Fruit fly (Drosophila melanogaster) whole organism, prepupa: ENCODE results near the gene Strip.
A peak's percentile ranks its signal among the peaks of the same experiment; 100 is the strongest.

Experiments
- Blimp-1 ChIP-seq: fragments of 200-800 bp; sonication (Bioruptor generic); optimal IDR thresholded peaks from 3 replicates; lab custom pipeline; 2017; ENCODE audit warnings: missing biosample characterization, missing genetic modification characterization, mild to moderate bottlenecking, moderate library complexity, missing genetic modification reagents
- CG10631 ChIP-seq: fragments of 200-800 bp; sonication (Bioruptor generic); optimal IDR thresholded peaks from 2 replicates; lab custom pipeline; 2016; ENCODE audit warnings: missing biosample characterization, missing genetic modification characterization
- CG10669 ChIP-seq: fragments of 200-800 bp; sonication (Bioruptor generic); optimal IDR thresholded peaks from 3 replicates; lab custom pipeline; 2018; ENCODE audit warnings: missing biosample characterization, mild to moderate bottlenecking, missing genetic modification characterization, moderate library complexity
- CG11762 ChIP-seq: fragments of 200-800 bp; sonication (Bioruptor generic); optimal IDR thresholded peaks from 3 replicates; lab custom pipeline; 2016; ENCODE audit warnings: missing biosample characterization, missing genetic modification characterization; ENCODE audit not compliant: insufficient read depth
- CG11902 ChIP-seq: fragments of 200-800 bp; sonication (Bioruptor generic); optimal IDR thresholded peaks from 3 replicates; lab custom pipeline; 2016; ENCODE audit warnings: missing biosample characterization, missing genetic modification characterization
- CG1621 ChIP-seq: fragments of 200-800 bp; sonication (Bioruptor generic); optimal IDR thresholded peaks from 3 replicates; lab custom pipeline; 2018; ENCODE audit warnings: missing biosample characterization, mild to moderate bottlenecking, missing genetic modification characterization
- CG16779 ChIP-seq: fragments of 200-800 bp; sonication (Bioruptor generic); optimal IDR thresholded peaks from 3 replicates; lab custom pipeline; 2017; ENCODE audit warnings: missing biosample characterization, mild to moderate bottlenecking, missing genetic modification characterization
- CG3032 ChIP-seq: fragments of 200-800 bp; optimal IDR thresholded peaks from 2 replicates; lab custom pipeline; 2019; ENCODE audit warnings: missing biosample characterization, mild to moderate bottlenecking, missing genetic modification characterization, moderate library complexity
- CG31627 ChIP-seq: fragments of 200-800 bp; sonication (Bioruptor generic); optimal IDR thresholded peaks from 3 replicates; lab custom pipeline; 2016; ENCODE audit warnings: missing biosample characterization, missing genetic modification characterization
- CG34406 ChIP-seq: fragments of 200-800 bp; sonication (Bioruptor generic); optimal IDR thresholded peaks from 3 replicates; lab custom pipeline; 2016; ENCODE audit warnings: missing biosample characterization, missing genetic modification characterization
- CG3919 ChIP-seq: fragments of 200-800 bp; sonication (Bioruptor generic); optimal IDR thresholded peaks from 3 replicates; lab custom pipeline; 2016; ENCODE audit warnings: missing biosample characterization, missing genetic modification characterization
- CG4318 ChIP-seq: fragments of 200-800 bp; sonication (Bioruptor generic); optimal IDR thresholded peaks from 3 replicates; lab custom pipeline; 2017; ENCODE audit warnings: missing biosample characterization, mild to moderate bottlenecking, missing genetic modification characterization
- CG6163 ChIP-seq: fragments of 200-800 bp; sonication (Bioruptor generic); IDR thresholded peaks from 3 replicates; pipeline ENCODE4 v1.3.6; 2022; ENCODE audit warnings: missing biosample characterization, missing genetic modification characterization
- CG6276 ChIP-seq: fragments of 200-800 bp; sonication (Bioruptor generic); optimal IDR thresholded peaks from 2 replicates; lab custom pipeline; 2017; ENCODE audit warnings: missing biosample characterization, mild to moderate bottlenecking, missing genetic modification characterization
- CG6808 ChIP-seq: fragments of 200-800 bp; sonication (Bioruptor generic); optimal IDR thresholded peaks from 3 replicates; lab custom pipeline; 2017; ENCODE audit warnings: missing biosample characterization, missing genetic modification characterization, mild to moderate bottlenecking, moderate library complexity, missing genetic modification reagents
- CG6854 ChIP-seq: fragments of 200-800 bp; sonication (Bioruptor generic); optimal IDR thresholded peaks from 2 replicates; lab custom pipeline; 2017; ENCODE audit warnings: missing biosample characterization, mild to moderate bottlenecking, missing genetic modification characterization
- CG7368 ChIP-seq: fragments of 200-800 bp; sonication (Bioruptor generic); optimal IDR thresholded peaks from 3 replicates; lab custom pipeline; 2016; ENCODE audit warnings: missing biosample characterization, missing genetic modification characterization
- CG8319 ChIP-seq: fragments of 200-800 bp; sonication (Bioruptor generic); optimal IDR thresholded peaks from 3 replicates; lab custom pipeline; 2016; ENCODE audit warnings: missing biosample characterization, missing genetic modification characterization
- CG8632 ChIP-seq: fragments of 200-800 bp; sonication (Bioruptor generic); optimal IDR thresholded peaks from 3 replicates; lab custom pipeline; 2016; ENCODE audit warnings: missing biosample characterization, missing genetic modification characterization
- CG9139 ChIP-seq: fragments of 200-800 bp; sonication (Bioruptor generic); optimal IDR thresholded peaks from 3 replicates; lab custom pipeline; 2017; ENCODE audit warnings: missing biosample characterization, mild to moderate bottlenecking, missing genetic modification characterization
- Eip75B ChIP-seq: fragments of 200-800 bp; sonication (Bioruptor generic); optimal IDR thresholded peaks from 3 replicates; lab custom pipeline; 2016; ENCODE audit warnings: missing biosample characterization, missing genetic modification characterization
- Eip93F ChIP-seq: fragments of 200-800 bp; sonication (Bioruptor generic); optimal IDR thresholded peaks from 2 replicates; lab custom pipeline; 2016; ENCODE audit warnings: missing biosample characterization, mild to moderate bottlenecking, missing genetic modification characterization
- Ets21C ChIP-seq: fragments of 200-800 bp; sonication (Bioruptor generic); optimal IDR thresholded peaks from 3 replicates; lab custom pipeline; 2016; ENCODE audit warnings: missing biosample characterization, missing genetic modification characterization
- Ets96B ChIP-seq: fragments of 200-800 bp; optimal IDR thresholded peaks from 2 replicates; lab custom pipeline; 2019; ENCODE audit warnings: missing biosample characterization, mild to moderate bottlenecking, missing genetic modification characterization, moderate library complexity
- Gug ChIP-seq: fragments of 200-800 bp; sonication (Bioruptor generic); IDR thresholded peaks from 2 replicates; pipeline ENCODE4 v1.3.6; 2022; ENCODE audit warnings: missing biosample characterization, missing genetic modification characterization
- Hr38 ChIP-seq: sonication (Bioruptor generic); optimal IDR thresholded peaks from 2 replicates; lab custom pipeline; 2016; ENCODE audit warnings: missing biosample characterization, missing genetic modification characterization
- Hr4 ChIP-seq: fragments of 200-800 bp; sonication (Bioruptor generic); optimal IDR thresholded peaks from 3 replicates; lab custom pipeline; 2016; ENCODE audit warnings: missing biosample characterization, missing genetic modification characterization
- Met ChIP-seq: fragments of 200-800 bp; sonication (Bioruptor generic); optimal IDR thresholded peaks from 3 replicates; lab custom pipeline; 2016; ENCODE audit warnings: missing biosample characterization, missing genetic modification characterization
- Smox ChIP-seq: fragments of 200-800 bp; sonication (Bioruptor generic); optimal IDR thresholded peaks from 3 replicates; lab custom pipeline; 2016; ENCODE audit warnings: missing biosample characterization, missing genetic modification characterization
- Sox102F ChIP-seq: fragments of 200-800 bp; sonication (Bioruptor generic); optimal IDR thresholded peaks from 2 replicates; lab custom pipeline; 2016; ENCODE audit warnings: missing biosample characterization, mild to moderate bottlenecking, missing genetic modification characterization
- Sox14 ChIP-seq: fragments of 200-800 bp; sonication (Bioruptor generic); optimal IDR thresholded peaks from 3 replicates; lab custom pipeline; 2016; ENCODE audit warnings: missing biosample characterization, missing genetic modification characterization
- acj6 ChIP-seq: fragments of 200-800 bp; sonication (Bioruptor generic); optimal IDR thresholded peaks from 3 replicates; lab custom pipeline; 2016; ENCODE audit warnings: missing biosample characterization, missing genetic modification characterization
- cyc ChIP-seq: fragments of 200-800 bp; sonication (Bioruptor generic); optimal IDR thresholded peaks from 3 replicates; lab custom pipeline; 2016; ENCODE audit warnings: missing biosample characterization, missing genetic modification characterization
- dac ChIP-seq: fragments of 200-800 bp; sonication (Bioruptor generic); optimal IDR thresholded peaks from 2 replicates; lab custom pipeline; 2017; ENCODE audit warnings: missing biosample characterization, mild to moderate bottlenecking, missing genetic modification characterization
- dsx ChIP-seq: fragments of 200-800 bp; optimal IDR thresholded peaks from 3 replicates; lab custom pipeline; 2019; ENCODE audit warnings: missing biosample characterization, mild to moderate bottlenecking, missing genetic modification characterization, moderate library complexity; ENCODE audit not compliant: poor library complexity, severe bottlenecking
- esn ChIP-seq: fragments of 200-800 bp; sonication (Bioruptor generic); optimal IDR thresholded peaks from 2 replicates; lab custom pipeline; 2016; ENCODE audit warnings: missing biosample characterization, mild to moderate bottlenecking, missing genetic modification characterization, moderate library complexity
- fd59A ChIP-seq: fragments of 200-800 bp; sonication (Bioruptor generic); optimal IDR thresholded peaks from 2 replicates; lab custom pipeline; 2017; ENCODE audit warnings: missing biosample characterization, mild to moderate bottlenecking, missing genetic modification characterization, missing genetic modification reagents
- fd85E ChIP-seq: fragments of 200-800 bp; sonication (Bioruptor generic); optimal IDR thresholded peaks from 3 replicates; lab custom pipeline; 2016; ENCODE audit warnings: missing biosample characterization, missing genetic modification characterization
- fkh ChIP-seq: fragments of 200-800 bp; sonication (Bioruptor generic); optimal IDR thresholded peaks from 3 replicates; lab custom pipeline; 2017; ENCODE audit warnings: missing biosample characterization, mild to moderate bottlenecking, missing genetic modification characterization, moderate library complexity
- lz ChIP-seq: fragments of 200-800 bp; sonication (Bioruptor generic); optimal IDR thresholded peaks from 3 replicates; lab custom pipeline; 2016; ENCODE audit warnings: missing biosample characterization, missing genetic modification characterization
- net ChIP-seq: fragments of 200-800 bp; sonication (Bioruptor generic); optimal IDR thresholded peaks from 3 replicates; lab custom pipeline; 2016; ENCODE audit warnings: missing biosample characterization, missing genetic modification characterization
- salr ChIP-seq, 2 experiments: fragments of 200-800 bp; sonication (Bioruptor generic); optimal IDR thresholded peaks; 3 replicates each; lab custom pipeline; 2016 to 2018; ENCODE audit warnings: missing biosample characterization in 2 of 2, missing genetic modification characterization in 2 of 2, mild to moderate bottlenecking in 1 of 2
- spab ChIP-seq: fragments of 200-800 bp; sonication (Bioruptor generic); optimal IDR thresholded peaks from 2 replicates; lab custom pipeline; 2017; ENCODE audit warnings: missing biosample characterization, mild to moderate bottlenecking, missing genetic modification characterization, missing genetic modification reagents
- ss ChIP-seq, 2 experiments: fragments of 200-800 bp; sonication (Bioruptor generic); optimal IDR thresholded peaks; 2 replicates in 1 of 2; 3 replicates in 1 of 2; lab custom pipeline; 2017 to 2018; ENCODE audit warnings: mild to moderate bottlenecking in 2 of 2, missing biosample characterization in 2 of 2, missing genetic modification characterization in 2 of 2, moderate library complexity in 1 of 2
- svp ChIP-seq: fragments of 200-800 bp; sonication (Bioruptor generic); peaks from one replicate; lab custom pipeline; 2016; ENCODE audit warnings: missing biosample characterization, missing genetic modification characterization
- topi ChIP-seq: fragments of 200-800 bp; sonication (Bioruptor generic); optimal IDR thresholded peaks from 3 replicates; lab custom pipeline; 2016; ENCODE audit warnings: missing biosample characterization, missing genetic modification characterization
- vri ChIP-seq: fragments of 200-800 bp; sonication (Bioruptor generic); optimal IDR thresholded peaks from 3 replicates; lab custom pipeline; 2016; ENCODE audit warnings: missing biosample characterization, mild to moderate bottlenecking, missing genetic modification characterization

Gene Strip

dm6 chr3L:3328771-3329170, at the start of gene Strip:
TSS of gene Strip (minus strand) at chr3L:3328871.
- TF ChIP-seq Sox102F (no peak), CG31627 (GFP tag; lab: Kevin White, UChicago) (no peak), spab (GFP tag; lab: Kevin White, UChicago) (no peak), CG3032 (tag; lab: Kevin White, UChicago) (no peak), CG6163 (no peak), ss (GFP tag; optimal IDR thresholded peaks at IDR 0.05; lab: Kevin White, UChicago) (no peak), CG6808 (GFP tag; lab: Kevin White, UChicago) (no peak), Blimp-1 (GFP tag; lab: Kevin White, UChicago) (no peak), Ets21C (GFP tag; lab: Kevin White, UChicago) (no peak), CG8319 (GFP tag; lab: Kevin White, UChicago) (no peak), vri (GFP tag; lab: Kevin White, UChicago) (no peak), Ets96B (tag; lab: Kevin White, UChicago) (no peak), dac (GFP tag; lab: Kevin White, UChicago) (no peak), svp (GFP tag; lab: Kevin White, UChicago) (no peak), CG9139 (GFP tag; lab: Kevin White, UChicago) (no peak), topi (GFP tag; lab: Kevin White, UChicago) (no peak), fd85E (no peak), CG34406 (GFP tag; lab: Kevin White, UChicago) (no peak)

- peak; percentile 43 for TF ChIP-seq Ets21C (GFP tag; lab: Kevin White, UChicago)
- no peak for TF ChIP-seq Sox102F
- peak; percentile 82 for TF ChIP-seq CG6854
- peak; percentile 60 for TF ChIP-seq Sox14 (GFP tag; lab: Kevin White, UChicago)
- TF ChIP-seq Hr38 (GFP tag; lab: Kevin White, UChicago), result no peak
- peak; percentile 55 for TF ChIP-seq CG7368 (GFP tag; lab: Kevin White, UChicago)
- TF ChIP-seq CG1621 (tag; lab: Kevin White, UChicago), result peak; percentile 31
- peak; percentile 74 for TF ChIP-seq cyc
- TF ChIP-seq Eip75B (GFP tag; lab: Kevin White, UChicago), result peak; percentile 65
- no peak for TF ChIP-seq CG4318 (GFP tag; lab: Kevin White, UChicago)
- peak; percentile 63 for TF ChIP-seq Blimp-1 (GFP tag; lab: Kevin White, UChicago)
- TF ChIP-seq dsx (GFP tag; lab: Kevin White, UChicago), result peak; percentile 70
- TF ChIP-seq Gug (GFP tag; lab: Robert Waterston, UW), result peak; percentile 53
- no peak for TF ChIP-seq CG6808 (GFP tag; lab: Kevin White, UChicago)
- no peak for TF ChIP-seq CG9139 (GFP tag; lab: Kevin White, UChicago)
- peak; percentile 67 for TF ChIP-seq CG8319 (GFP tag; lab: Kevin White, UChicago)
- peak; percentile 33 for TF ChIP-seq Eip93F
- TF ChIP-seq net (GFP tag; lab: Kevin White, UChicago), result peak; percentile 73
- TF ChIP-seq dac (GFP tag; lab: Kevin White, UChicago), result no peak
- peak in 1 of 2 experiments; percentile 67 for TF ChIP-seq ss (GFP tag; optimal IDR thresholded peaks at IDR 0.05; lab: Kevin White, UChicago)
- TF ChIP-seq Smox (GFP tag; lab: Kevin White, UChicago), result peak; percentile 85
- TF ChIP-seq topi (GFP tag; lab: Kevin White, UChicago), result peak; percentile 86
- TF ChIP-seq CG11762, result peak; percentile 51
- TF ChIP-seq CG16779, result no peak
- TF ChIP-seq Met (GFP tag; lab: Kevin White, UChicago), result peak; percentile 85
- TF ChIP-seq Hr4 (GFP tag; lab: Kevin White, UChicago), result no peak
- TF ChIP-seq spab (GFP tag; lab: Kevin White, UChicago), result no peak
- TF ChIP-seq CG31627 (GFP tag; lab: Kevin White, UChicago), result peak; percentile 80
- no peak for TF ChIP-seq CG6276 (GFP tag; lab: Kevin White, UChicago)
- TF ChIP-seq CG11902 (GFP tag; lab: Kevin White, UChicago), result peak; percentile 51
- TF ChIP-seq CG10631 (GFP tag; lab: Kevin White, UChicago), result no peak
- TF ChIP-seq esn (GFP tag; lab: Kevin White, UChicago), result peak; percentile 85
- peak; percentile 78 for TF ChIP-seq CG34406 (GFP tag; lab: Kevin White, UChicago)
- peak; percentile 72 for TF ChIP-seq acj6 (GFP tag; lab: Kevin White, UChicago)
- TF ChIP-seq CG10669 (GFP tag; lab: Kevin White, UChicago), result no peak
- peak; percentile 3 for TF ChIP-seq fd85E
- peak; percentile 68 for TF ChIP-seq CG3919 (GFP tag; lab: Kevin White, UChicago)
- TF ChIP-seq Ets96B (tag; lab: Kevin White, UChicago), result peak; percentile 68
- peak in 1 of 2 experiments; percentile 5 for TF ChIP-seq salr (GFP tag; optimal IDR thresholded peaks at IDR 0.05; lab: Kevin White, UChicago)
- TF ChIP-seq fkh (GFP tag; lab: Kevin White, UChicago), result peak; percentile 8
- TF ChIP-seq CG8632 (GFP tag; lab: Kevin White, UChicago), result peak; percentile 79
- TF ChIP-seq fd59A (GFP tag; lab: Kevin White, UChicago), result peak; percentile 30
- TF ChIP-seq lz (GFP tag; lab: Kevin White, UChicago), result peak; percentile 81
- TF ChIP-seq svp (GFP tag; lab: Kevin White, UChicago), result peak; percentile 93
These were observed 49.3 kb upstream of the Strip start, which contains the start of gene Ids for dm6 chr3L:3377965-3378292. TSS of gene Ids (plus strand) at chr3L:3378268.
